Worm (Caenorhabditis elegans) whole organism, L3 larva: Measurements from ENCODE around the gene C06A1.3.

ENCODE experiments used
- R02D3.7 ChIP-seq: fragments of 150-350 bp; optimal IDR thresholded peaks from 2 replicates; lab custom pipeline; 2014; ENCODE audit warnings: missing biosample characterization, missing genetic modification characterization
- aly-2 ChIP-seq: fragments of 150-350 bp; optimal IDR thresholded peaks from 2 replicates; lab custom pipeline; 2014; ENCODE audit warnings: missing biosample characterization, missing genetic modification characterization
- ama-1 ChIP-seq: fragments of 150-350 bp; optimal IDR thresholded peaks from 2 replicates; lab custom pipeline; 2018
- ceh-16 ChIP-seq: sonication (generic microtip); optimal IDR thresholded peaks from 2 replicates; lab custom pipeline; 2017; ENCODE audit warnings: missing biosample characterization, missing genetic modification characterization
- ceh-28 ChIP-seq: fragments of 150-350 bp; optimal IDR thresholded peaks from 2 replicates; lab custom pipeline; 2014; ENCODE audit warnings: missing biosample characterization, missing genetic modification reagents, missing genetic modification characterization
- ceh-82 ChIP-seq: fragments of 150-350 bp; optimal IDR thresholded peaks from 2 replicates; lab custom pipeline; 2014; ENCODE audit warnings: missing biosample characterization, missing genetic modification characterization
- ceh-9 ChIP-seq: sonication (generic microtip); optimal IDR thresholded peaks from 2 replicates; lab custom pipeline; 2018; ENCODE audit warnings: missing biosample characterization, missing genetic modification characterization
- daf-12 ChIP-seq: fragments of 150-350 bp; optimal IDR thresholded peaks from 2 replicates; lab custom pipeline; 2014; ENCODE audit warnings: missing biosample characterization, missing genetic modification reagents, missing genetic modification characterization
- egl-27 ChIP-seq: sonication (generic microtip); optimal IDR thresholded peaks from 4 replicates; lab custom pipeline; 2017; ENCODE audit warnings: missing biosample characterization, missing genetic modification reagents, missing genetic modification characterization
- egl-5 ChIP-seq: fragments of 150-350 bp; optimal IDR thresholded peaks from 2 replicates; lab custom pipeline; 2017; ENCODE audit warnings: missing biosample characterization, missing genetic modification reagents, missing genetic modification characterization, inconsistent platforms
- elt-1 ChIP-seq: fragments of 150-350 bp; optimal IDR thresholded peaks from 2 replicates; lab custom pipeline; 2014; ENCODE audit warnings: missing biosample characterization, missing genetic modification characterization
- elt-2 ChIP-seq: sonication (generic microtip); optimal IDR thresholded peaks from 2 replicates; lab custom pipeline; 2016; ENCODE audit warnings: missing genetic modification reagents, mild to moderate bottlenecking, missing genetic modification characterization, missing compliant biosample characterization
- elt-3 ChIP-seq, 3 experiments: fragments of 150-350 bp in 1 of 3; sonication (generic microtip) in 2 of 3; optimal IDR thresholded peaks; 2 replicates in 2 of 3; 4 replicates in 1 of 3; lab custom pipeline; 2014 to 2017; ENCODE audit warnings: missing biosample characterization in 3 of 3, missing genetic modification characterization in 3 of 3
- eor-1 ChIP-seq, 2 experiments: fragments of 150-350 bp; optimal IDR thresholded peaks; 2 replicates each; lab custom pipeline; 2014 to 2018; ENCODE audit warnings: missing biosample characterization in 2 of 2, missing genetic modification characterization in 2 of 2
- fkh-10 ChIP-seq: sonication (generic microtip); optimal IDR thresholded peaks from 2 replicates; lab custom pipeline; 2017; ENCODE audit warnings: missing biosample characterization, missing genetic modification reagents, missing genetic modification characterization
- fkh-2 ChIP-seq: fragments of 150-350 bp; optimal IDR thresholded peaks from 2 replicates; lab custom pipeline; 2014; ENCODE audit warnings: missing biosample characterization, missing genetic modification reagents, missing genetic modification characterization
- hmg-11 ChIP-seq: sonication (generic microtip); optimal IDR thresholded peaks from 2 replicates; lab custom pipeline; 2016; ENCODE audit warnings: missing genetic modification characterization, missing compliant biosample characterization
- jun-1 ChIP-seq: fragments of 150-350 bp; optimal IDR thresholded peaks from 2 replicates; lab custom pipeline; 2014; ENCODE audit warnings: missing biosample characterization, missing genetic modification reagents, missing genetic modification characterization
- lin-15B ChIP-seq: fragments of 150-350 bp; optimal IDR thresholded peaks from 2 replicates; lab custom pipeline; 2014; ENCODE audit warnings: missing biosample characterization, missing genetic modification characterization
- lsy-12 ChIP-seq: sonication (generic microtip); optimal IDR thresholded peaks from 2 replicates; lab custom pipeline; 2016; ENCODE audit warnings: mild to moderate bottlenecking, missing genetic modification characterization, missing compliant biosample characterization
- mml-1 ChIP-seq: fragments of 150-350 bp; sonication (generic microtip); optimal IDR thresholded peaks from 3 replicates; lab custom pipeline; 2014; ENCODE audit warnings: missing biosample characterization, missing genetic modification characterization
- nfya-1 ChIP-seq: sonication (generic microtip); optimal IDR thresholded peaks from 2 replicates; lab custom pipeline; 2017; ENCODE audit warnings: missing genetic modification characterization, mild to moderate bottlenecking, missing compliant biosample characterization, antibody characterized with exemption, moderate library complexity; ENCODE audit not compliant: insufficient read depth
- nhr-11 ChIP-seq: fragments of 150-350 bp; optimal IDR thresholded peaks from 2 replicates; lab custom pipeline; 2014; ENCODE audit warnings: missing biosample characterization, missing genetic modification characterization
- nhr-12 ChIP-seq: fragments of 150-350 bp; optimal IDR thresholded peaks from 2 replicates; lab custom pipeline; 2014; ENCODE audit warnings: missing biosample characterization, missing genetic modification characterization
- nhr-23 ChIP-seq: fragments of 150-350 bp; optimal IDR thresholded peaks from 2 replicates; lab custom pipeline; 2014; ENCODE audit warnings: missing biosample characterization, missing genetic modification reagents, missing genetic modification characterization
- nhr-25 ChIP-seq: sonication (generic microtip); optimal IDR thresholded peaks from 2 replicates; lab custom pipeline; 2017; ENCODE audit warnings: missing biosample characterization, missing genetic modification characterization
- nhr-28 ChIP-seq: fragments of 150-350 bp; optimal IDR thresholded peaks from 2 replicates; lab custom pipeline; 2014; ENCODE audit warnings: missing biosample characterization, missing genetic modification characterization
- nhr-43 ChIP-seq: sonication (generic microtip); optimal IDR thresholded peaks from 2 replicates; lab custom pipeline; 2016; ENCODE audit warnings: mild to moderate bottlenecking, missing genetic modification characterization, missing compliant biosample characterization; ENCODE audit not compliant: poor library complexity, severe bottlenecking
- nhr-67 ChIP-seq: fragments of 150-350 bp; optimal IDR thresholded peaks from 2 replicates; lab custom pipeline; 2014; ENCODE audit warnings: missing biosample characterization, missing genetic modification characterization
- nhr-76 ChIP-seq: fragments of 150-350 bp; sonication (generic microtip); optimal IDR thresholded peaks from 5 replicates; lab custom pipeline; 2014; ENCODE audit warnings: missing biosample characterization, missing genetic modification characterization
- nhr-77 ChIP-seq: fragments of 150-350 bp; optimal IDR thresholded peaks from 2 replicates; lab custom pipeline; 2014; ENCODE audit warnings: missing biosample characterization, missing genetic modification characterization
- pha-4 ChIP-seq: fragments of 150-350 bp; optimal IDR thresholded peaks from 2 replicates; lab custom pipeline; 2014; ENCODE audit warnings: missing biosample characterization, missing genetic modification reagents, missing genetic modification characterization
- pqm-1 ChIP-seq: fragments of 150-350 bp; optimal IDR thresholded peaks from 2 replicates; lab custom pipeline; 2017; ENCODE audit warnings: missing biosample characterization, missing genetic modification characterization, inconsistent platforms
- skn-1 ChIP-seq: fragments of 150-350 bp; optimal IDR thresholded peaks from 2 replicates; lab custom pipeline; 2014; ENCODE audit warnings: missing biosample characterization, missing genetic modification characterization
- snpc-4 ChIP-seq: fragments of 150-350 bp; optimal IDR thresholded peaks from 2 replicates; lab custom pipeline; 2014; ENCODE audit warnings: missing biosample characterization, missing genetic modification characterization
- tbx-2 ChIP-seq: sonication (generic microtip); optimal IDR thresholded peaks from 2 replicates; lab custom pipeline; 2016; ENCODE audit warnings: mild to moderate bottlenecking, missing genetic modification characterization, missing compliant biosample characterization
- unc-62 ChIP-seq: fragments of 150-350 bp; sonication (generic microtip); optimal IDR thresholded peaks from 4 replicates; lab custom pipeline; 2014; ENCODE audit warnings: missing biosample characterization, missing genetic modification reagents, missing genetic modification characterization
- ztf-11 ChIP-seq: fragments of 150-350 bp; optimal IDR thresholded peaks from 2 replicates; lab custom pipeline; 2014; ENCODE audit warnings: missing biosample characterization, missing genetic modification characterization
- ztf-4 ChIP-seq: fragments of 150-350 bp; optimal IDR thresholded peaks from 2 replicates; lab custom pipeline; 2014; ENCODE audit warnings: missing biosample characterization, missing genetic modification characterization

The C06A1.3 gene

DNA sequence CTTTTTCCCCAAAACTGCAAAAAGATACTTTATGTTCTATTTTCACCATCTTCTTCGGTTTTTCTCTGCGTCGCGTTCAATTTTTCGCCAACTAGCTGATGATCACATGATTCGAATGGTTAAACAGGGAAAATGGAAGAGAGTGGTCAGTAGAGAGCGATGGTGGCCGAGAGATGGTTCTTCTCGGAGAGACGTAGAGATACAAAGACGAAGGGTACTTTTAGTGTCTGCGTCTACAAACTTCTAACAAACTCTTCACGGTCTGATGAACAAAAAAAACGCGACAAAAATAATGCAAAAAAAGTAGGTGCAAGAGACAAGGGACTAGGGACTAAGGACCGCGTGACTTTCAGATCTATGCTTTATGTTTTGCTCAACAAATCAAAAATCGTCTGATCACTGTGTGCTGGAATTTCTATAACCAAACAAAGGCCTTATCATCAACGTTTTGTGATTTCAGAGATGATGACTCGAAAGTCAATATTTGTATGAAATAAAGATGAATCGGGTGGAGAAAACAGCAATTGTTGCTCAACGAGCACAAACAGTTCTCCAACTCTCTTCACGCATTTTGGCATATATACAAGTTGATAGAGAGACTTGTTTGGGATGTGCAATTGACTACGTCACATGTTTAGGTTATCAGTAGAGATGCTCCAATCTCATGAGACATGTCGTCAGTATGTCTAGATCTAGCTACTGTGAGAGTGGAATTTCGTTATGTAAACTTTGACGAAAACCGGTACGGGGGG is 19.9 kb upstream of the C06A1.3 start (continued):
- TF ChIP-seq fkh-2 (no peak), nhr-28 (peak; percentile 11), ceh-16 (tag; lab: Kevin White, UChicago) (no peak)

ce11 chrII:10553377-10554045 is 18.6 kb upstream of the C06A1.3 start:
- TF ChIP-seq unc-62 (GFP tag; lab: Kevin White, UChicago) = no peak
- TF ChIP-seq nfya-1 (tag; lab: Kevin White, UChicago) = peak; percentile 13
- peak; percentile 54 for TF ChIP-seq lsy-12 (tag; lab: Kevin White, UChicago)
- TF ChIP-seq hmg-11 (tag; lab: Kevin White, UChicago) = no peak
- TF ChIP-seq aly-2 (tag; lab: Kevin White, UChicago) = no peak
- peak; percentile 90 for TF ChIP-seq ama-1 (lab: Kevin White, UChicago)
- TF ChIP-seq, all 47 proteins: peak for 3

- TF ChIP-seq eor-1 (tag; optimal IDR thresholded peaks at IDR 0.05; lab: Kevin White, UChicago) (no peak), unc-62 (GFP tag; lab: Kevin White, UChicago) (no peak), ztf-11 (tag; lab: Kevin White, UChicago) (no peak), ama-1 (lab: Kevin White, UChicago) (peak; percentile 73), jun-1 (tag; lab: Kevin White, UChicago) (no peak), nhr-11 (no peak), R02D3.7 (tag; lab: Kevin White, UChicago) (no peak), daf-12 (tag; lab: Kevin White, UChicago) (no peak), elt-2 (tag; lab: Kevin White, UChicago) (no peak), nhr-25 (peak; percentile 18), hmg-11 (tag; lab: Kevin White, UChicago) (no peak)
Measured at ce11 chrII:10554046-10554399, 18.0 kb upstream of the C06A1.3 start.

- no peak for TF ChIP-seq nhr-67 (tag; lab: Kevin White, UChicago)
- no peak for TF ChIP-seq fkh-10 (GFP tag; lab: Kevin White, UChicago)
- no peak for TF ChIP-seq mml-1 (tag; lab: Kevin White, UChicago)
- no peak for TF ChIP-seq aly-2 (tag; lab: Kevin White, UChicago)
- no peak for TF ChIP-seq ceh-28 (tag; lab: Kevin White, UChicago)
- TF ChIP-seq egl-5 = peak; percentile 22
Measured at ce11 chrII:10554972-10555371, 17.1 kb upstream of the C06A1.3 start, which contains the start of gene mnk-1. Gene mnk-1 (minus strand): TSS chrII:10555044.

DNA sequence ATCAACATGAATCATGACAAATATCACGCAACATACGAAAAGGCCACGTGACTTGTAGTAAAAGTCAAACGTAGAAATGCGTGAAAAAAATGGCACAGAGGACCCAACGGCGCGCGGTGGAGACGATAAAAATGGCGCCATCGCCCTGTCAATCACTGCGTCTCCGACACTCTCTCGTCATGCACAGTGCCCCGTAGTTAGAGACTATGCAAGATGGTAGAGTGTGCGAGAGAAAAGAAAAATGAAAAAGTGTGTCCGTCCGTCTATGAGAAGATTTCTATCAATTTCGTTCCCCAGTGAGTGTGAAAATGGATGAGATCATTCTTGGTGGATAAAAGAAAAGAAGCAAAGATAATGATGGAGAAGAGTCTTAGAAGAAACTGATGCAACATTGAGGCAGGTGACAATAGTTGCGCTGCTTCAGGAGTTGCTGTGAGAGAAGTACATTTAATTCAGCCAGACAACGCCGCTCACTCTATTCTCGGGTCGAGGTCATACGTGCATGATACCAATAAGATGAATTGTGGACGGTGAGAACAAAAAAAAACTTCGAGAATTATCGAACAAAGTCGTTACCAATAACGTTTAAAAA is 16.5 kb upstream of the C06A1.3 start:
- TF ChIP-seq nhr-77 (tag; lab: Kevin White, UChicago) (no peak), mml-1 (tag; lab: Kevin White, UChicago) (no peak), ztf-4 (tag; lab: Kevin White, UChicago) (peak; percentile 78), hmg-11 (tag; lab: Kevin White, UChicago) (peak; percentile 28), nhr-76 (no peak), nhr-25 (peak; percentile 79), elt-2 (tag; lab: Kevin White, UChicago) (peak; percentile 68), nhr-11 (peak; percentile 47), egl-27 (tag; lab: Kevin White, UChicago) (no peak), eor-1 (tag; optimal IDR thresholded peaks at IDR 0.05; lab: Kevin White, UChicago) (no peak), lin-15B (tag; lab: Kevin White, UChicago) (peak; percentile 25), R02D3.7 (tag; lab: Kevin White, UChicago) (peak; percentile 17), nhr-43 (tag; lab: Kevin White, UChicago) (peak; percentile 38), lsy-12 (tag; lab: Kevin White, UChicago) (no peak), fkh-2 (no peak), jun-1 (tag; lab: Kevin White, UChicago) (no peak), ama-1 (lab: Kevin White, UChicago) (peak; percentile 52), nhr-12 (tag; lab: Kevin White, UChicago) (no peak), elt-3 (tag; optimal IDR thresholded peaks at IDR 0.05; lab: Kevin White, UChicago) (peak in 1 of 3 experiments; percentile 47), elt-1 (tag; lab: Kevin White, UChicago) (no peak), pha-4 (peak; percentile 55), unc-62 (GFP tag; lab: Kevin White, UChicago) (peak; percentile 71), pqm-1 (no peak), ceh-82 (tag; lab: Kevin White, UChicago) (no peak), aly-2 (tag; lab: Kevin White, UChicago) (no peak), snpc-4 (tag; lab: Kevin White, UChicago) (peak; percentile 12), tbx-2 (peak; percentile 19), egl-5 (no peak), skn-1 (tag; lab: Kevin White, UChicago) (no peak), nfya-1 (tag; lab: Kevin White, UChicago) (peak; percentile 23), fkh-10 (GFP tag; lab: Kevin White, UChicago) (no peak), nhr-23 (tag; lab: Kevin White, UChicago) (peak; percentile 31), ceh-9 (tag; lab: Kevin White, UChicago) (no peak)
